Fruit fly (Drosophila melanogaster): Measurements from ENCODE around the gene SCaMC.

SCaMC gene

DNA sequence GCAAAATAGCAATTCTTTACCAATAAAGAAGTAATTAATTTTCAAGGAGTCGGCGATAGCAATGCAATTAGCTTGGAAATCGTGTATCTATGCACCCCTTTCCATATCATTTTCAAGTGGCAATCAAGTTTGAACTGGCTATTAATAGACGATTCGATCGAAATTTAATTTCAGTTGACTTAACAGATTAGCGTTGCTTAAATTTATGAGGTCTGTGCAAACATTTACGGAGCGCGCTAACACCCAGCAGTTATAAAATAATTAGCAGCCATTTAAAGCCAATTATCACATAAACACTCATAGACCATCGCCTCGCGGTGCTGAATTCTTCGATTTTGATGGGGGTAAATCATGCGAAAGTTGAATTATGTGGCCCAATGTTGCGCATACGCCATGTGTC is 21.9 kb downstream of the SCaMC start:
- TF ChIP-seq CG9705 (GFP tag; optimal IDR thresholded peaks at IDR 0.05) (no peak), h (GFP tag; optimal IDR thresholded peaks at IDR 0.05) (no peak), Rel (GFP tag; optimal IDR thresholded peaks at IDR 0.05) (no peak), Rel (tag; optimal IDR thresholded peaks at IDR 0.05) (no peak), psq (GFP tag; optimal IDR thresholded peaks at IDR 0.05) (no peak), Vsx2 (GFP tag; optimal IDR thresholded peaks at IDR 0.05; ENCODE audit: partially characterized antibody) (no peak), Dfd (GFP tag; optimal IDR thresholded peaks at IDR 0.05) (no peak), Hnf4 (GFP tag; optimal IDR thresholded peaks at IDR 0.05) (no peak), Mio (GFP tag; optimal IDR thresholded peaks at IDR 0.05) (no peak), N (GFP tag; optimal IDR thresholded peaks at IDR 0.05) (no peak), CrebA (GFP tag; optimal IDR thresholded peaks at IDR 0.05; ENCODE audit: borderline replicate concordance) (no peak), woc (GFP tag; optimal IDR thresholded peaks at IDR 0.05) (no peak), dsf (GFP tag; optimal IDR thresholded peaks at IDR 0.05; ENCODE audit: borderline replicate concordance) (no peak)

DNA sequence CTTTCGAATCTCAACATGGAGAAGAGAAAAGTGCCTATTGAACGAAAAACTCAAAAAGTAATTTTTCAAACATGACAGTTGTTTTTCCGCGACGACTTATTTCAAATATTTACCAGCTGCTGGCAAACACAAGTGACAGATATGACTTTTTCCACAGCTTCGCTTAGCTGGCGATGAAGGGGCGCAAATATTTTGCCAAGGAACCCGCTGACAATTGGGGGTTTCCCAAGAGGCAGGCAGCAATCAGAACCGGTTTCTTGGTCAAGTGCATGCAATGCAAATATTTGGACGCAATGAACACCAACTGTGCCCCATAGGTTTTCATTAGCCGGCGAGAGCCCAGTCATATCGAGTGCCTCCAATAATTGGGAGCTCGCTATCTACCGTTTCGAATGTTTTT is 22.6 kb downstream of the SCaMC start:
- TF ChIP-seq Rel (GFP tag; optimal IDR thresholded peaks at IDR 0.05) (no peak), Rel (tag; optimal IDR thresholded peaks at IDR 0.05) (peak; percentile 93), usp (GFP tag; optimal IDR thresholded peaks at IDR 0.05) (no peak)

- TF ChIP-seq rgr (GFP tag; optimal IDR thresholded peaks at IDR 0.05) (peak; percentile 12), woc (GFP tag; optimal IDR thresholded peaks at IDR 0.05) (no peak), Vsx2 (GFP tag; optimal IDR thresholded peaks at IDR 0.05; ENCODE audit: partially characterized antibody) (no peak), dsf (GFP tag; optimal IDR thresholded peaks at IDR 0.05; ENCODE audit: borderline replicate concordance) (no peak), dmrt93B (GFP tag; optimal IDR thresholded peaks at IDR 0.05) (no peak), brk (GFP tag; optimal IDR thresholded peaks at IDR 0.05) (peak; percentile 21), GATAd (GFP tag; optimal IDR thresholded peaks at IDR 0.05) (no peak), Dif (GFP tag; optimal IDR thresholded peaks at IDR 0.05; ENCODE audit: partially characterized antibody) (peak; percentile 56), br (GFP tag; optimal IDR thresholded peaks at IDR 0.05) (no peak), Sp1 (GFP tag; optimal IDR thresholded peaks at IDR 0.05) (peak; percentile 22), Abd-B (GFP tag; optimal IDR thresholded peaks at IDR 0.05) (no peak), psq (GFP tag; optimal IDR thresholded peaks at IDR 0.05) (peak; percentile 3), Dfd (GFP tag; optimal IDR thresholded peaks at IDR 0.05) (no peak), sv (GFP tag; optimal IDR thresholded peaks at IDR 0.05) (no peak), Hr83 (GFP tag; optimal IDR thresholded peaks at IDR 0.05; ENCODE audit: poor library complexity, severe bottlenecking) (peak; percentile 50), CrebA (GFP tag; optimal IDR thresholded peaks at IDR 0.05; ENCODE audit: borderline replicate concordance) (peak; percentile 30), fru (GFP tag; optimal IDR thresholded peaks at IDR 0.05) (no peak), Hr78 (GFP tag; optimal IDR thresholded peaks at IDR 0.05) (no peak), N (GFP tag; optimal IDR thresholded peaks at IDR 0.05) (no peak), h (GFP tag; optimal IDR thresholded peaks at IDR 0.05) (no peak), lola (GFP tag; optimal IDR thresholded peaks at IDR 0.05) (no peak), dl (GFP tag; optimal IDR thresholded peaks at IDR 0.05; ENCODE audit: insufficient read depth in 1 of 2, partially characterized antibody in 2 of 2) (no peak), Hnf4 (GFP tag; optimal IDR thresholded peaks at IDR 0.05) (peak; percentile 43), Rel (GFP tag; optimal IDR thresholded peaks at IDR 0.05) (peak; percentile 6), Rel (tag; optimal IDR thresholded peaks at IDR 0.05) (peak; percentile 42), HLH106 (tag; optimal IDR thresholded peaks at IDR 0.05) (no peak), Mio (GFP tag; optimal IDR thresholded peaks at IDR 0.05) (no peak), sage (GFP tag; optimal IDR thresholded peaks at IDR 0.05) (peak; percentile 73)
These were observed 23.3 kb downstream of the SCaMC start, which contains the start of gene Ncc69 for dm6 chr3L:12391240-12391843. Gene Ncc69, minus strand, starts transcription at chr3L:12391444.

DNA sequence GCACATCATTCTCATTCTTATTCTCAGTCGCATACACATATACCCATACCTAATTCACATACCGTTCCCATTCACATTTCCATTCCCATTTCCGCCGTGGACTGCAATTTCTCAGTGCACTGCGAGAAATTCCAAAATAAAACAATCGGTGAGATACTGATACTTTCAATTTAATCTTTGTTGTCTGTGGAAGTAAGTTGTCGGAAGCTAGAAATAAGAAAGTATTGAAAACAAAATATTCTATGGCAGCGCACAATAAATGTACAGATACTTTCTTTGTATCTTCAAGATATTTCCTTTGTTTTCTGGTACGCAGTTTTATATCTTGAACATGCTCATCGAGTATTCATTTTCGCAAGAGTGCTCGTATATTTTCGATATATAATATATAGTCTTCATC is 26.7 kb downstream of the SCaMC start:
- no peak for TF ChIP-seq Hr83 (GFP tag; optimal IDR thresholded peaks at IDR 0.05; ENCODE audit: poor library complexity, severe bottlenecking)
- TF ChIP-seq fru (GFP tag; optimal IDR thresholded peaks at IDR 0.05), result peak; percentile 19
- TF ChIP-seq br (GFP tag; optimal IDR thresholded peaks at IDR 0.05), result no peak
- TF ChIP-seq dmrt93B (GFP tag; optimal IDR thresholded peaks at IDR 0.05), result no peak
- no peak for TF ChIP-seq Myc (optimal IDR thresholded peaks at IDR 0.05)
- TF ChIP-seq Hr78 (GFP tag; optimal IDR thresholded peaks at IDR 0.05), result no peak
- TF ChIP-seq h (GFP tag; optimal IDR thresholded peaks at IDR 0.05), result peak; percentile 5
- TF ChIP-seq brk (GFP tag; optimal IDR thresholded peaks at IDR 0.05), result no peak
- TF ChIP-seq dl (GFP tag; optimal IDR thresholded peaks at IDR 0.05; ENCODE audit: insufficient read depth in 1 of 2, partially characterized antibody in 2 of 2), result no peak
- no peak for TF ChIP-seq psq (GFP tag; optimal IDR thresholded peaks at IDR 0.05)
- TF ChIP-seq rgr (GFP tag; optimal IDR thresholded peaks at IDR 0.05), result no peak
- TF ChIP-seq Jra (GFP tag; optimal IDR thresholded peaks at IDR 0.05), result no peak
- TF ChIP-seq Abd-B (GFP tag; optimal IDR thresholded peaks at IDR 0.05), result no peak
- no peak for TF ChIP-seq sv (GFP tag; optimal IDR thresholded peaks at IDR 0.05)
- TF ChIP-seq Mio (GFP tag; optimal IDR thresholded peaks at IDR 0.05), result no peak
- TF ChIP-seq sage (GFP tag; optimal IDR thresholded peaks at IDR 0.05), result no peak
- no peak for TF ChIP-seq Rel (GFP tag; optimal IDR thresholded peaks at IDR 0.05)
- no peak for TF ChIP-seq Rel (tag; optimal IDR thresholded peaks at IDR 0.05)
- TF ChIP-seq woc (GFP tag; optimal IDR thresholded peaks at IDR 0.05), result peak; percentile 9
- TF ChIP-seq tai (GFP tag; optimal IDR thresholded peaks at IDR 0.05), result no peak
- no peak for TF ChIP-seq Vsx2 (GFP tag; optimal IDR thresholded peaks at IDR 0.05; ENCODE audit: partially characterized antibody)
- TF ChIP-seq usp (GFP tag; optimal IDR thresholded peaks at IDR 0.05), result no peak
- no peak for TF ChIP-seq HLH106 (tag; optimal IDR thresholded peaks at IDR 0.05)
- no peak for TF ChIP-seq CG32264 (GFP tag; optimal IDR thresholded peaks at IDR 0.05)
- TF ChIP-seq dsf (GFP tag; optimal IDR thresholded peaks at IDR 0.05; ENCODE audit: borderline replicate concordance), result no peak
- TF ChIP-seq CrebA (GFP tag; optimal IDR thresholded peaks at IDR 0.05; ENCODE audit: borderline replicate concordance), result no peak
- TF ChIP-seq foxo (GFP tag; optimal IDR thresholded peaks at IDR 0.05), result peak in 1 of 2 experiments; percentile 24
- no peak for TF ChIP-seq N (GFP tag; optimal IDR thresholded peaks at IDR 0.05)
- no peak for TF ChIP-seq lola (GFP tag; optimal IDR thresholded peaks at IDR 0.05)
- TF ChIP-seq Hnf4 (GFP tag; optimal IDR thresholded peaks at IDR 0.05), result no peak
- TF ChIP-seq ey (GFP tag; optimal IDR thresholded peaks at IDR 0.05), result no peak
- no peak for TF ChIP-seq pan (optimal IDR thresholded peaks at IDR 0.05)
- TF ChIP-seq GATAd (GFP tag; optimal IDR thresholded peaks at IDR 0.05), result no peak
- TF ChIP-seq Sp1 (GFP tag; optimal IDR thresholded peaks at IDR 0.05), result no peak
